Worm (Caenorhabditis elegans) whole organism, mixed stage, embryonic: Measurements from ENCODE around the gene F45F2.10.

Experiments
- blmp-1 ChIP-seq: fragments of 150-350 bp; optimal IDR thresholded peaks from 2 replicates; lab custom pipeline; 2014; ENCODE audit warnings: missing biosample characterization, missing genetic modification characterization
- ces-1 ChIP-seq: fragments of 150-350 bp; optimal IDR thresholded peaks from 2 replicates; lab custom pipeline; 2014; ENCODE audit warnings: missing biosample characterization, missing genetic modification reagents, missing genetic modification characterization
- elt-3 ChIP-seq: fragments of 150-350 bp; optimal IDR thresholded peaks from 2 replicates; lab custom pipeline; 2014; ENCODE audit warnings: missing biosample characterization, missing genetic modification characterization
- lsy-2 ChIP-seq: fragments of 150-350 bp; optimal IDR thresholded peaks from 2 replicates; lab custom pipeline; 2014; ENCODE audit warnings: missing biosample characterization, missing genetic modification characterization
- mep-1 ChIP-seq: fragments of 150-350 bp; optimal IDR thresholded peaks from 2 replicates; lab custom pipeline; 2017; ENCODE audit warnings: missing biosample characterization, missing genetic modification reagents, missing genetic modification characterization, inconsistent platforms
- nhr-237 ChIP-seq: fragments of 150-350 bp; optimal IDR thresholded peaks from 2 replicates; lab custom pipeline; 2014; ENCODE audit warnings: missing biosample characterization, missing genetic modification characterization
- pha-4 ChIP-seq: fragments of 150-350 bp; optimal IDR thresholded peaks from 2 replicates; lab custom pipeline; 2018; ENCODE audit warnings: missing biosample characterization, missing genetic modification reagents, missing genetic modification characterization

- TF ChIP-seq blmp-1 (tag; lab: Kevin White, UChicago): no peak
- TF ChIP-seq nhr-237 (tag; lab: Kevin White, UChicago): no peak
- TF ChIP-seq mep-1: no peak
- TF ChIP-seq ces-1: peak; percentile 37
- no peak for TF ChIP-seq elt-3 (tag; lab: Kevin White, UChicago)
- no peak for TF ChIP-seq pha-4 (tag; lab: Kevin White, UChicago)
- no peak for TF ChIP-seq lsy-2 (tag; lab: Kevin White, UChicago)
Measured at ce11 chrV:8507324-8507723, 11.3 kb downstream of the F45F2.10 start, which contains the start of gene ZK994.6.
